Fruit fly (Drosophila melanogaster): ENCODE measurements around the gene VhaPPA1-1.

VhaPPA1-1 gene

DNA sequence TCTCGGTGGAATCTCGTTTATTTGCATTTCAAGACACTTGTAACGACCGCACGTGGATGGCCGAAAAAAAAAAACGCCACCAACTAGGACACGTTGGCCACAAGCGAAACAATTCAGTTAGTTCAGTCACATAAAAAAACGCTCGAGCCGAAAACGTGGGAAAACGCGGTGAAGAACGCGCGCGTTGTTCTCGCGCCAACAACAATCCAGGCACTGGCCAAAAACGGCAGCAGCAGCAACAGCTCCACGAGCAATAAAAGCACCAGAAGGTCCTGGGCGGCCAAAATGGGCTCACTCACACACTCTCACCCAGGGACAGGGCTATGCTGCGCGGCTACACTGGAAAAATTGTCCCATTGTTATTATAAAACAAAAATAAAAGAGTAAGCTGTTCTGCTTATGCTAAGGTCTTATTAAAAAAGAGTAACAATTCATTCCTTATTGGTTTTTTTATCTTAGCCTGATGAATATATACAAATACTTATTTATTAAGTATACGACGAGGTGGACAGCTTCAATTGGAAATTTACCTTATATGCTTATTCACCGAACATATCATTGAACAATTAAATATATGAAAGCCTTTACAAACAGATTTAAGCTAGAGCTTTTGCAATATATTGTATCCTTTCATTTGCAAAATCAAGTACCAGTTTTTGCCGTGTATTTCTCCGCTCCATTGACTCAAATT lies 28.4 kb downstream of the VhaPPA1-1 start, which contains the start of gene btsz:
btsz (minus strand) TSS at position 215 of the 691 bp plus-strand sequence.
- TF ChIP-seq lz (GFP tag; optimal IDR thresholded peaks at IDR 0.05) (no peak), CG4318 (GFP tag; optimal IDR thresholded peaks at IDR 0.05) (peak; percentile 29)

DNA sequence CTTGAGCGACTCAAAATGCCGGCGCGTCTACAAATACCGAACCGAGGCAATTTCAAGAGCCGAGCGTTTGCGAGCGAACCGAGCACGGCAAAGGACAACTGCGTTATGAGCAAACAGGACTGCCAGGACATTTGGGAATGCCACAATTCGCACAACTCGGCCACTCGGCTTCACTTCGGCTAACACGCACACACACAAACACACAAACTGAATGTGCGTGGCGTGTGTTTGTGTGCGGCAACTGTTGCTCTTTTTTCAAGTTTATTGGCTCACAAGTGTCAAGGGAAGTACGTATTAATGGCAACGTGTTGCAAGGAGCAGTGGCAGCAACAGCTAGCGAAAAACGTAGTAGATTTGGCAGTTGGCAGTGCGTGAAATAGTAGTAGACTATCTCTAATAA lies 30.5 kb downstream of the VhaPPA1-1 start:
- no peak for TF ChIP-seq topi (GFP tag; optimal IDR thresholded peaks at IDR 0.05)
- no peak for TF ChIP-seq Ets96B (tag; optimal IDR thresholded peaks at IDR 0.05)
- TF ChIP-seq ss (GFP tag; optimal IDR thresholded peaks at IDR 0.05): no peak
- TF ChIP-seq esn (GFP tag; optimal IDR thresholded peaks at IDR 0.05): no peak
- no peak for TF ChIP-seq acj6 (GFP tag; optimal IDR thresholded peaks at IDR 0.05)
- no peak for TF ChIP-seq spab (GFP tag; optimal IDR thresholded peaks at IDR 0.05)
- TF ChIP-seq dac (GFP tag; optimal IDR thresholded peaks at IDR 0.05): no peak
- TF ChIP-seq Sox15 (GFP tag; optimal IDR thresholded peaks at IDR 0.05): no peak
- TF ChIP-seq vri (GFP tag; optimal IDR thresholded peaks at IDR 0.05): no peak
- no peak for TF ChIP-seq Smox (GFP tag; optimal IDR thresholded peaks at IDR 0.05)
- TF ChIP-seq CG11294 (GFP tag; IDR thresholded peaks at IDR 0.05): no peak
- no peak for TF ChIP-seq CG16779 (tag; optimal IDR thresholded peaks at IDR 0.05)
- TF ChIP-seq CG10669 (GFP tag; optimal IDR thresholded peaks at IDR 0.05): no peak
- TF ChIP-seq pdm3 (GFP tag; optimal IDR thresholded peaks at IDR 0.05): no peak
- TF ChIP-seq CG8119 (GFP tag; IDR thresholded peaks at IDR 0.05): no peak

dm6 chr3R:14864819-14865218 lies 39.0 kb downstream of the VhaPPA1-1 start:
- TF ChIP-seq topi (GFP tag; optimal IDR thresholded peaks at IDR 0.05) (no peak), Ets21C (GFP tag; optimal IDR thresholded peaks at IDR 0.05) (no peak), ss (GFP tag; optimal IDR thresholded peaks at IDR 0.05) (no peak), spab (GFP tag; optimal IDR thresholded peaks at IDR 0.05) (no peak), Met (GFP tag; optimal IDR thresholded peaks at IDR 0.05) (no peak), CG10669 (GFP tag; optimal IDR thresholded peaks at IDR 0.05) (no peak), cyc (GFP tag; optimal IDR thresholded peaks at IDR 0.05) (no peak), achi (GFP tag; optimal IDR thresholded peaks at IDR 0.05) (no peak), Smox (GFP tag; optimal IDR thresholded peaks at IDR 0.05) (no peak), net (GFP tag; optimal IDR thresholded peaks at IDR 0.05) (no peak), dac (GFP tag; optimal IDR thresholded peaks at IDR 0.05) (no peak), Sox14 (GFP tag; optimal IDR thresholded peaks at IDR 0.05) (no peak), Hr39 (GFP tag; optimal IDR thresholded peaks at IDR 0.05) (no peak), Sox102F (GFP tag; optimal IDR thresholded peaks at IDR 0.05) (no peak), Blimp-1 (GFP tag; optimal IDR thresholded peaks at IDR 0.05) (no peak)

- TF ChIP-seq CG11294 (GFP tag; IDR thresholded peaks at IDR 0.05) (no peak), Hr38 (GFP tag; optimal IDR thresholded peaks at IDR 0.05) (no peak), CG11902 (GFP tag; optimal IDR thresholded peaks at IDR 0.05) (no peak), CG10669 (GFP tag; optimal IDR thresholded peaks at IDR 0.05) (peak; percentile 32), CG15336 (GFP tag; IDR thresholded peaks at IDR 0.05) (no peak; the same call in 1 of the 2 replicates), CG6792 (GFP tag; optimal IDR thresholded peaks at IDR 0.05) (peak; percentile 49), fkh (GFP tag; optimal IDR thresholded peaks at IDR 0.05) (peak; percentile 69), svp (GFP tag) (peak; percentile 66), cyc (GFP tag; optimal IDR thresholded peaks at IDR 0.05) (no peak), acj6 (GFP tag; optimal IDR thresholded peaks at IDR 0.05) (no peak), topi (GFP tag; optimal IDR thresholded peaks at IDR 0.05) (peak; percentile 66), CG11762 (GFP tag; optimal IDR thresholded peaks at IDR 0.05; ENCODE audit: insufficient read depth) (peak; percentile 27), eg (GFP tag; IDR thresholded peaks at IDR 0.05) (peak; percentile 70; the same call in 2 of the 3 replicates), CG8119 (GFP tag; IDR thresholded peaks at IDR 0.05) (peak; percentile 52; the same call in 1 of the 3 replicates), CG31627 (GFP tag; optimal IDR thresholded peaks at IDR 0.05) (no peak), Ets96B (tag; optimal IDR thresholded peaks at IDR 0.05) (peak; percentile 12), Lpt (GFP tag; optimal IDR thresholded peaks at IDR 0.05) (peak; percentile 56), pdm3 (GFP tag; optimal IDR thresholded peaks at IDR 0.05) (peak; percentile 15), Ets21C (GFP tag; optimal IDR thresholded peaks at IDR 0.05) (no peak), CG3032 (tag; optimal IDR thresholded peaks at IDR 0.05) (no peak), Blimp-1 (GFP tag; optimal IDR thresholded peaks at IDR 0.05) (peak; percentile 55), OdsH (GFP tag; optimal IDR thresholded peaks at IDR 0.05) (no peak), Gug (GFP tag; IDR thresholded peaks at IDR 0.05) (peak; percentile 17; the same call in 1 of the 2 replicates), Hr39 (GFP tag; optimal IDR thresholded peaks at IDR 0.05) (no peak), CG6276 (GFP tag; optimal IDR thresholded peaks at IDR 0.05) (peak; percentile 47), CG3919 (GFP tag; optimal IDR thresholded peaks at IDR 0.05) (peak; percentile 82), net (GFP tag; optimal IDR thresholded peaks at IDR 0.05) (peak; percentile 70), salr (GFP tag; optimal IDR thresholded peaks at IDR 0.05) (no peak), dac (GFP tag; optimal IDR thresholded peaks at IDR 0.05) (no peak), Sox102F (GFP tag; optimal IDR thresholded peaks at IDR 0.05) (peak; percentile 79), spab (GFP tag; optimal IDR thresholded peaks at IDR 0.05) (peak; percentile 1)
These were observed 50.1 kb downstream of the VhaPPA1-1 start for dm6 chr3R:14853767-14854191.

Measured in whole organism, prepupa.